Worm (Caenorhabditis elegans) whole organism, L4 larva: Measurements from ENCODE around the gene ZK228.1.

Source experiments
- F26F4.8 ChIP-seq: fragments of 200-800 bp; sonication (Bioruptor generic); conservative IDR thresholded peaks from 2 replicates; pipeline ENCODE4 v1.3.6; 2022; ENCODE audit warnings: missing genetic modification characterization, missing compliant biosample characterization
- F37D6.2 ChIP-seq: sonication (generic microtip); optimal IDR thresholded peaks from 2 replicates; lab custom pipeline; 2016; ENCODE audit warnings: mild to moderate bottlenecking, missing genetic modification characterization, missing compliant biosample characterization
- R02D3.7 ChIP-seq: fragments of 150-350 bp; sonication (generic microtip); optimal IDR thresholded peaks from 3 replicates; lab custom pipeline; 2014; ENCODE audit warnings: missing biosample characterization, missing genetic modification characterization
- T26A8.4 ChIP-seq: fragments of 200-800 bp; sonication (Bioruptor generic); IDR thresholded peaks from 2 replicates; pipeline ENCODE4 v1.3.6; 2022; ENCODE audit warnings: missing genetic modification characterization, missing compliant biosample characterization
- Y48G9A.11 ChIP-seq: fragments of 200-800 bp; sonication (Bioruptor generic); IDR thresholded peaks from 2 replicates; pipeline ENCODE4 v1.3.6; 2022; ENCODE audit warnings: missing genetic modification reagents, missing genetic modification characterization, missing compliant biosample characterization
- Y5F2A.4 ChIP-seq: fragments of 200-800 bp; sonication (Bioruptor generic); optimal IDR thresholded peaks from 2 replicates; lab custom pipeline; 2018; ENCODE audit warnings: mild to moderate bottlenecking, missing genetic modification characterization, missing compliant biosample characterization
- ceh-44 ChIP-seq: fragments of 200-800 bp; sonication (Bioruptor generic); IDR thresholded peaks from 2 replicates; pipeline ENCODE4 v1.3.6; 2022; ENCODE audit warnings: missing genetic modification reagents, missing genetic modification characterization, missing compliant biosample characterization
- ceh-62 ChIP-seq: sonication (generic microtip); optimal IDR thresholded peaks from 2 replicates; lab custom pipeline; 2017; ENCODE audit warnings: missing biosample characterization, missing genetic modification characterization
- ceh-82 ChIP-seq: sonication (generic microtip); optimal IDR thresholded peaks from 2 replicates; lab custom pipeline; 2017; ENCODE audit warnings: missing biosample characterization, missing genetic modification characterization
- cey-2 ChIP-seq: sonication (generic microtip); optimal IDR thresholded peaks from 3 replicates; lab custom pipeline; 2017; ENCODE audit warnings: missing genetic modification characterization, mild to moderate bottlenecking, missing compliant biosample characterization, antibody characterized with exemption, borderline replicate concordance; ENCODE audit not compliant: insufficient read depth
- daf-16 ChIP-seq, 3 experiments: sonication (generic microtip); optimal IDR thresholded peaks; 2 replicates each; lab custom pipeline; 2016 to 2017; ENCODE audit warnings: missing genetic modification characterization in 3 of 3, missing genetic modification reagents in 3 of 3, mild to moderate bottlenecking in 2 of 3, missing compliant biosample characterization in 2 of 3, missing biosample characterization in 1 of 3, moderate library complexity in 1 of 3
- dmd-6 ChIP-seq: fragments of 200-800 bp; sonication (Bioruptor generic); IDR thresholded peaks from 2 replicates; pipeline ENCODE4 v1.3.6; 2022; ENCODE audit warnings: missing genetic modification reagents, missing genetic modification characterization, missing compliant biosample characterization
- dve-1 ChIP-seq: sonication (generic microtip); optimal IDR thresholded peaks from 2 replicates; lab custom pipeline; 2017; ENCODE audit warnings: antibody characterized with exemption, mild to moderate bottlenecking, missing genetic modification characterization, missing compliant biosample characterization; ENCODE audit not compliant: insufficient read depth
- egl-27 ChIP-seq: sonication (generic microtip); optimal IDR thresholded peaks from 3 replicates; lab custom pipeline; 2017; ENCODE audit warnings: missing biosample characterization, missing genetic modification reagents, missing genetic modification characterization
- hif-1 ChIP-seq, 2 experiments: sonication (generic microtip); optimal IDR thresholded peaks; 2 replicates each; lab custom pipeline; 2016 to 2017; ENCODE audit warnings: missing compliant biosample characterization in 2 of 2, missing genetic modification characterization in 2 of 2, missing genetic modification reagents in 2 of 2, missing genotype in 2 of 2, mild to moderate bottlenecking in 1 of 2
- jun-1 ChIP-seq: fragments of 150-350 bp; optimal IDR thresholded peaks from 2 replicates; lab custom pipeline; 2014; ENCODE audit warnings: missing biosample characterization, missing genetic modification reagents, missing genetic modification characterization
- lim-7 ChIP-seq: fragments of 200-800 bp; sonication (Bioruptor generic); IDR thresholded peaks from 2 replicates; pipeline ENCODE4 v1.3.6; 2022; ENCODE audit warnings: missing genetic modification characterization, missing compliant biosample characterization
- lin-1 ChIP-seq: fragments of 200-800 bp; sonication (Bioruptor generic); IDR thresholded peaks from 2 replicates; pipeline ENCODE4 v1.3.6; 2022; ENCODE audit warnings: missing genetic modification reagents, missing genetic modification characterization, missing compliant biosample characterization
- lin-15B ChIP-seq: fragments of 150-350 bp; sonication (generic microtip); optimal IDR thresholded peaks from 3 replicates; lab custom pipeline; 2014; ENCODE audit warnings: missing biosample characterization, missing genetic modification characterization
- lir-3 ChIP-seq: sonication (generic microtip); optimal IDR thresholded peaks from 2 replicates; lab custom pipeline; 2016; ENCODE audit warnings: mild to moderate bottlenecking, missing genetic modification characterization, missing compliant biosample characterization
- madf-5 ChIP-seq, 2 experiments: fragments of 200-800 bp; sonication (Bioruptor generic); IDR thresholded peaks; 2 replicates each; pipeline ENCODE4 v1.3.6; 2022; ENCODE audit warnings: missing compliant biosample characterization in 2 of 2, missing genetic modification characterization in 2 of 2
- mdt-29 ChIP-seq: fragments of 200-800 bp; sonication (Bioruptor generic); IDR thresholded peaks from 2 replicates; pipeline ENCODE4 v1.3.6; 2022; ENCODE audit warnings: missing genetic modification reagents, missing genetic modification characterization, missing compliant biosample characterization
- mes-2 ChIP-seq: sonication (generic microtip); optimal IDR thresholded peaks from 2 replicates; lab custom pipeline; 2016; ENCODE audit warnings: missing genotype, mild to moderate bottlenecking, missing genetic modification characterization, missing compliant biosample characterization; ENCODE audit not compliant: poor library complexity, severe bottlenecking
- mxl-2 ChIP-seq: fragments of 200-800 bp; sonication (Bioruptor generic); conservative IDR thresholded peaks from 2 replicates; pipeline ENCODE4 v1.3.6; 2022; ENCODE audit warnings: missing genetic modification reagents, missing genetic modification characterization, missing compliant biosample characterization
- nhr-102 ChIP-seq: sonication (generic microtip); optimal IDR thresholded peaks from 2 replicates; lab custom pipeline; 2016; ENCODE audit warnings: mild to moderate bottlenecking, missing genetic modification characterization, moderate library complexity, missing compliant biosample characterization
- nhr-25 ChIP-seq: sonication (generic microtip); optimal IDR thresholded peaks from 2 replicates; lab custom pipeline; 2017; ENCODE audit warnings: missing genetic modification characterization, mild to moderate bottlenecking, missing compliant biosample characterization, antibody characterized with exemption, moderate library complexity, borderline replicate concordance; ENCODE audit not compliant: insufficient read depth
- nhr-28 ChIP-seq: fragments of 150-350 bp; optimal IDR thresholded peaks from 2 replicates; lab custom pipeline; 2014; ENCODE audit warnings: missing biosample characterization, missing genetic modification characterization
- nhr-41 ChIP-seq: fragments of 200-800 bp; sonication (Bioruptor generic); IDR thresholded peaks from 2 replicates; pipeline ENCODE4 v1.3.6; 2022; ENCODE audit warnings: missing genetic modification reagents, missing genetic modification characterization, missing compliant biosample characterization
- nhr-48 ChIP-seq: sonication (generic microtip); optimal IDR thresholded peaks from 2 replicates; lab custom pipeline; 2016; ENCODE audit warnings: mild to moderate bottlenecking, missing genetic modification characterization, missing compliant biosample characterization
- nhr-6 ChIP-seq: fragments of 150-350 bp; optimal IDR thresholded peaks from 2 replicates; lab custom pipeline; 2014; ENCODE audit warnings: missing biosample characterization, missing genetic modification characterization
- nhr-76 ChIP-seq: fragments of 150-350 bp; optimal IDR thresholded peaks from 2 replicates; lab custom pipeline; 2014; ENCODE audit warnings: missing biosample characterization, missing genetic modification characterization
- nhr-77 ChIP-seq: fragments of 150-350 bp; optimal IDR thresholded peaks from 2 replicates; lab custom pipeline; 2014; ENCODE audit warnings: missing biosample characterization, missing genetic modification characterization
- pha-4 ChIP-seq, 2 experiments: fragments of 150-350 bp in 1 of 2; fragments of 200-800 bp in 1 of 2; sonication (Bioruptor generic) in 1 of 2; IDR thresholded peaks in 1 of 2; optimal IDR thresholded peaks in 1 of 2; 2 replicates each; pipeline versions ENCODE4 v1.3.6 to Lab custom; 2014 to 2022; ENCODE audit warnings: missing genetic modification characterization in 2 of 2, missing genetic modification reagents in 2 of 2, missing biosample characterization in 1 of 2, missing compliant biosample characterization in 1 of 2
- php-3 ChIP-seq: fragments of 200-800 bp; sonication (Bioruptor generic); IDR thresholded peaks from 2 replicates; pipeline ENCODE4 v1.3.6; 2022; ENCODE audit warnings: missing genetic modification reagents, missing genetic modification characterization, missing compliant biosample characterization
- pqm-1 ChIP-seq: sonication (generic microtip); optimal IDR thresholded peaks from 2 replicates; lab custom pipeline; 2017; ENCODE audit warnings: missing biosample characterization, missing genetic modification characterization
- set-16 ChIP-seq: fragments of 200-800 bp; sonication (Bioruptor generic); IDR thresholded peaks from 2 replicates; pipeline ENCODE4 v1.3.6; 2022; ENCODE audit warnings: missing genetic modification reagents, missing genetic modification characterization, missing compliant biosample characterization
- snpc-4 ChIP-seq: fragments of 150-350 bp; optimal IDR thresholded peaks from 2 replicates; lab custom pipeline; 2014; ENCODE audit warnings: missing biosample characterization, missing genetic modification characterization
- spr-3 ChIP-seq: fragments of 200-800 bp; sonication (Bioruptor generic); optimal IDR thresholded peaks from 2 replicates; lab custom pipeline; 2018; ENCODE audit warnings: mild to moderate bottlenecking, missing genetic modification characterization, missing compliant biosample characterization
- tra-1 ChIP-seq: fragments of 200-800 bp; sonication (Bioruptor generic); IDR thresholded peaks from 2 replicates; pipeline ENCODE4 v1.3.6; 2022; ENCODE audit warnings: missing genetic modification reagents, missing genetic modification characterization, missing compliant biosample characterization
- unc-130 ChIP-seq: sonication (generic microtip); optimal IDR thresholded peaks from 2 replicates; lab custom pipeline; 2016; ENCODE audit warnings: missing genetic modification reagents, missing genetic modification characterization, missing compliant biosample characterization
- unc-62 ChIP-seq, 3 experiments: fragments of 150-350 bp in 1 of 3; sonication (generic microtip); optimal IDR thresholded peaks in 2 of 3; peaks in 1 of 3; 1 replicate in 1 of 3; 2 replicates in 2 of 3; lab custom pipeline; 2014 to 2017; ENCODE audit warnings: missing biosample characterization in 3 of 3, missing genetic modification characterization in 3 of 3, missing genetic modification reagents in 3 of 3, missing genotype in 1 of 3
- vab-7 ChIP-seq: fragments of 200-800 bp; sonication (Bioruptor generic); IDR thresholded peaks from 2 replicates; pipeline ENCODE4 v1.3.6; 2022; ENCODE audit warnings: missing genetic modification reagents, missing genetic modification characterization, missing compliant biosample characterization
- zfp-2 ChIP-seq: sonication (generic microtip); optimal IDR thresholded peaks from 2 replicates; lab custom pipeline; 2016; ENCODE audit warnings: mild to moderate bottlenecking, missing genetic modification characterization, missing compliant biosample characterization
- zfp-3 ChIP-seq: fragments of 200-800 bp; sonication (Bioruptor generic); conservative IDR thresholded peaks from 2 replicates; pipeline ENCODE4 v1.3.6; 2022; ENCODE audit warnings: missing genetic modification reagents, missing genetic modification characterization, missing compliant biosample characterization
- zip-11 ChIP-seq: fragments of 200-800 bp; sonication (Bioruptor generic); IDR thresholded peaks from 2 replicates; pipeline ENCODE4 v1.3.6; 2022; ENCODE audit warnings: missing genetic modification characterization, missing compliant biosample characterization
- ztf-7 ChIP-seq: fragments of 150-350 bp; optimal IDR thresholded peaks from 2 replicates; lab custom pipeline; 2014; ENCODE audit warnings: missing biosample characterization, missing genetic modification characterization

The ZK228.1 gene

DNA sequence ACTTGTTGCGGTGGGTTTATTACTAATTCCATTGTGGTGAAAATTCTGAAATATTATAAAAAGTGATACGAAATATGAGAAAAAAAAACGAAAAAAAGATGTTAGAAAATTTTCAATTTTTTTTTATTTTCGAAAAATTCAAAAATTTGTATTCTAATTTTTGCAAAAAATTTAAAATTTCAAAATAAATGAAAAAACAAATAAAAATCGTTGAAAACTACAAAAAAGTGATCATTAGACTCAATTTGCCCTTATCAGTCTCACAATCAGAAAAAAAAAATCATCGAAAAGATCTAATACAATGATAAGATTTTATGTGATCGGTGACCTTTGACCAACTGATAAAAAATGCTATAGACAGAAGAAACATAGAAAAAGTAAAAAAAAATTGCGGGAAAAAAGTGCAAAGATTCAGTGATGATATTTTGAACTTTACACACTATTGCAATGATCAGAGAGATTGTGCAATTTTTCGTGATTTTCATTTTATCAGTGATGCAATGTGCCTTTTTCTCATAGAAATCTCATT is 17.0 kb downstream of the ZK228.1 start, which contains the start of gene ZK228.3 (continued):
- TF ChIP-seq madf-5 (GFP tag; IDR thresholded peaks at IDR 0.05; lab: Robert Waterston, UW), result no peak
- no peak for TF ChIP-seq zip-11 (GFP tag; lab: Robert Waterston, UW)
- TF ChIP-seq mdt-29 (GFP tag; lab: Robert Waterston, UW), result no peak
- peak; percentile 53; the same call in 1 of the 2 replicates for TF ChIP-seq tra-1 (GFP tag; lab: Robert Waterston, UW)
- TF ChIP-seq pha-4 (GFP tag; IDR thresholded peaks at IDR 0.05; lab: Robert Waterston, UW), result no peak
- no peak for TF ChIP-seq pha-4 (tag; optimal IDR thresholded peaks at IDR 0.05; lab: Kevin White, UChicago)
- no peak for TF ChIP-seq nhr-25
- no peak for TF ChIP-seq unc-130 (GFP tag; lab: Kevin White, UChicago)
- TF ChIP-seq dmd-6 (GFP tag; lab: Robert Waterston, UW), result peak; percentile 90
- peak; percentile 23 for TF ChIP-seq nhr-48 (tag; lab: Kevin White, UChicago)
- no peak for TF ChIP-seq Y5F2A.4 (GFP tag; lab: Kevin White, UChicago)
- no peak for TF ChIP-seq ceh-44 (GFP tag; lab: Robert Waterston, UW)
- TF ChIP-seq T26A8.4, result no peak
- no peak for TF ChIP-seq Y48G9A.11 (GFP tag; lab: Robert Waterston, UW)
- TF ChIP-seq jun-1 (tag; lab: Kevin White, UChicago), result no peak
- no peak for TF ChIP-seq nhr-102 (tag; lab: Kevin White, UChicago)
- no peak for TF ChIP-seq ceh-82 (tag; lab: Kevin White, UChicago)
- no peak for TF ChIP-seq snpc-4 (tag; lab: Kevin White, UChicago)
- no peak for TF ChIP-seq zfp-2
- peak; percentile 76 for TF ChIP-seq nhr-77 (tag; lab: Kevin White, UChicago)
- no peak for TF ChIP-seq zfp-3
- no peak for TF ChIP-seq ztf-7 (tag; lab: Kevin White, UChicago)
- TF ChIP-seq lin-1, result 0 out of 2 replicates have a peak, but pooled peaks have one; percentile 30
- TF ChIP-seq lim-7, result no peak
- no peak for TF ChIP-seq spr-3 (GFP tag; lab: Kevin White, UChicago)
- TF ChIP-seq lin-15B (tag; lab: Kevin White, UChicago), result no peak
- no peak for TF ChIP-seq ceh-62 (tag; lab: Kevin White, UChicago)
- no peak for TF ChIP-seq F26F4.8 (GFP tag; lab: Robert Waterston, UW)
- TF ChIP-seq F37D6.2, result no peak
- TF ChIP-seq nhr-41 (GFP tag; lab: Robert Waterston, UW), result peak; percentile 93
- TF ChIP-seq mes-2, result no peak
- TF ChIP-seq R02D3.7 (tag; lab: Kevin White, UChicago), result no peak
- no peak for TF ChIP-seq unc-62 (GFP tag; optimal IDR thresholded peaks at IDR 0.05 in 1 of 2; lab: Kevin White, UChicago)
- no peak for TF ChIP-seq unc-62 (tag; optimal IDR thresholded peaks at IDR 0.05; lab: Kevin White, UChicago)
- TF ChIP-seq set-16 (GFP tag; lab: Robert Waterston, UW), result no peak

DNA sequence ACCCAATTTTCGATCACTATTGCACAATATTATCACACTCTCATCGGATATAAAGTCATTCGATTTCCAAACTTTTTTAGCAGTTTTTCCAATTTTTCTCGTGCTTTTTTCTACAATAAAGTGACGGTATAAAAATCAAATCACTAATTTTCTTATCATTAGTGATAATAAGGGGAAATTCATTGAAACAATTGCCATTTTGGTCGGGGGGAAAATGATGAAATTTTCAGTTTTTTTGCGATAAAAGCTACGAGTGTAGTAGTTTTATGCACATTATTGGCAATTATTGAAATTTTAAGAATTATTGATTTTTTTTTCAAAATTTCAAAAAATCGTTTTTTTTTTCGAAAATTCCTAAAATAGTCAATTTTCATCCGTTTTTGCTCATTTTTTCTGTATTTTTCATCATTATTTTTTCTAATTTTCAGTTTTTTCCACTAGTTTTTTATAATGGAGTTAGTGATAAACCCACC is 18.2 kb downstream of the ZK228.1 start, which contains the start of gene ZK228.4:
Gene ZK228.4 (plus strand): TSS at position 423 of the 473 bp plus-strand sequence.
- no peak for TF ChIP-seq cey-2 (tag; lab: Kevin White, UChicago)
- TF ChIP-seq pqm-1 (tag; lab: Kevin White, UChicago), result peak; percentile 70
- TF ChIP-seq lir-3 (tag; lab: Kevin White, UChicago), result no peak
- TF ChIP-seq egl-27 (tag; lab: Kevin White, UChicago), result no peak
- no peak for TF ChIP-seq nhr-76 (tag; lab: Kevin White, UChicago)
- no peak for TF ChIP-seq nhr-6 (tag; lab: Kevin White, UChicago)
- TF ChIP-seq lin-1, result no peak
- TF ChIP-seq dmd-6 (GFP tag; lab: Robert Waterston, UW), result no peak; the same call in 1 of the 2 replicates
- peak; percentile 54 for TF ChIP-seq nhr-28 (tag; lab: Kevin White, UChicago)
- TF ChIP-seq daf-16 (GFP tag; optimal IDR thresholded peaks at IDR 0.05; lab: Kevin White, UChicago), result no peak
- TF ChIP-seq daf-16 (tag; optimal IDR thresholded peaks at IDR 0.05; lab: Kevin White, UChicago), result peak; percentile 18
- TF ChIP-seq Y48G9A.11 (GFP tag; lab: Robert Waterston, UW), result no peak
- no peak for TF ChIP-seq mxl-2
- TF ChIP-seq hif-1 (tag; optimal IDR thresholded peaks at IDR 0.05; lab: Kevin White, UChicago), result no peak
- TF ChIP-seq R02D3.7 (tag; lab: Kevin White, UChicago), result no peak
- TF ChIP-seq php-3 (GFP tag; lab: Robert Waterston, UW), result 0 out of 2 replicates have a peak, but pooled peaks have one; percentile 23
- no peak for TF ChIP-seq vab-7 (GFP tag; lab: Robert Waterston, UW)
- peak; percentile 3 for TF ChIP-seq dve-1 (tag; lab: Kevin White, UChicago)
